Fruit fly (Drosophila melanogaster): Measurements from ENCODE around the gene Spn77Bc.

Gene Spn77Bc

dm6 chr3L:20309758-20310733, 32.4 kb upstream of the Spn77Bc start (continued):
- TF ChIP-seq amos (GFP tag; IDR thresholded peaks at IDR 0.05; ENCODE audit: partially characterized antibody) (peak; percentile 90), CG18599 (GFP tag; optimal IDR thresholded peaks at IDR 0.05) (no peak), dan (GFP tag; IDR thresholded peaks at IDR 0.05) (no peak), CHES-1-like (GFP tag; optimal IDR thresholded peaks at IDR 0.05) (peak; percentile 53), Sry-δ (GFP tag; optimal IDR thresholded peaks at IDR 0.05) (peak; percentile 79), CG1602 (GFP tag; optimal IDR thresholded peaks at IDR 0.05) (peak; percentile 34), CG8924 (tag; optimal IDR thresholded peaks at IDR 0.05) (no peak), sr (GFP tag; IDR thresholded peaks at IDR 0.05) (no peak), Dip2 (GFP tag; IDR thresholded peaks at IDR 0.05) (no peak), onecut (GFP tag; IDR thresholded peaks at IDR 0.05) (peak; percentile 60), Atf6 (GFP tag; IDR thresholded peaks at IDR 0.05) (no peak), hb (GFP tag; IDR thresholded peaks at IDR 0.05; ENCODE audit: partially characterized antibody) (peak; percentile 73), CG9609 (GFP tag; optimal IDR thresholded peaks at IDR 0.05) (peak; percentile 66), CG10462 (GFP tag; optimal IDR thresholded peaks at IDR 0.05) (no peak), abd-A (tag; optimal IDR thresholded peaks at IDR 0.05) (no peak), so (GFP tag; IDR thresholded peaks at IDR 0.05) (no peak), CG8478 (optimal IDR thresholded peaks at IDR 0.05) (peak; percentile 71), gfzf (GFP tag; optimal IDR thresholded peaks at IDR 0.05) (peak; percentile 85), CG12942 (GFP tag; optimal IDR thresholded peaks at IDR 0.05) (peak; percentile 43), Spps (tag; optimal IDR thresholded peaks at IDR 0.05) (no peak), row (GFP tag; IDR thresholded peaks at IDR 0.05) (peak; percentile 49; the same call in 2 of the 3 replicates), CG14860 (GFP tag; IDR thresholded peaks at IDR 0.05; ENCODE audit: partially characterized antibody) (peak; percentile 69), repo (GFP tag; optimal IDR thresholded peaks at IDR 0.05) (peak; percentile 46), klu (GFP tag; IDR thresholded peaks at IDR 0.05) (peak; percentile 33; the same call in 1 of the 2 replicates), CG12744 (GFP tag; optimal IDR thresholded peaks at IDR 0.05) (no peak), CG2129 (GFP tag; IDR thresholded peaks at IDR 0.05; ENCODE audit: partially characterized antibody) (peak; percentile 68), Pdp1 (GFP tag; optimal IDR thresholded peaks at IDR 0.05) (peak; percentile 53 to 55), CG15601 (tag; optimal IDR thresholded peaks at IDR 0.05) (no peak), Lhr (GFP tag; optimal IDR thresholded peaks at IDR 0.05) (peak; percentile 80), sob (GFP tag; IDR thresholded peaks at IDR 0.05) (peak; percentile 81), CG17568 (GFP tag; optimal IDR thresholded peaks at IDR 0.05) (no peak), sd (tag; optimal IDR thresholded peaks at IDR 0.05) (no peak), Hmx (GFP tag; optimal IDR thresholded peaks at IDR 0.05) (no peak), YL-1 (GFP tag; optimal IDR thresholded peaks at IDR 0.05) (peak; percentile 45), CG18764 (GFP tag; optimal IDR thresholded peaks at IDR 0.05) (peak; percentile 20), CG6854 (GFP tag; optimal IDR thresholded peaks at IDR 0.05) (no peak), crc (GFP tag; optimal IDR thresholded peaks at IDR 0.05) (no peak), Hsf (GFP tag; optimal IDR thresholded peaks at IDR 0.05) (peak; percentile 47), CG12236 (GFP tag; optimal IDR thresholded peaks at IDR 0.05) (peak; percentile 12), B-H2 (GFP tag; optimal IDR thresholded peaks at IDR 0.05) (peak; percentile 50), insv (GFP tag; optimal IDR thresholded peaks at IDR 0.05) (peak in 1 of 2 experiments; percentile 42), emc (GFP tag; optimal IDR thresholded peaks at IDR 0.05) (peak; percentile 39), CG18262 (tag; optimal IDR thresholded peaks at IDR 0.05) (no peak), Chrac-16 (GFP tag; optimal IDR thresholded peaks at IDR 0.05) (peak; percentile 62), nerfin-1 (tag; optimal IDR thresholded peaks at IDR 0.05) (peak; percentile 90), sug (tag; optimal IDR thresholded peaks at IDR 0.05) (peak; percentile 46), CG7963 (GFP tag; IDR thresholded peaks at IDR 0.05; ENCODE audit: partially characterized antibody) (peak; percentile 83), z (GFP tag; IDR thresholded peaks at IDR 0.05) (no peak), sens (GFP tag) (peak; percentile 89)
